Worm (Caenorhabditis elegans) whole organism, young adult: ENCODE data around the gene T08A11.1.

ENCODE experiments used
- B0035.1 ChIP-seq: sonication (generic microtip); optimal IDR thresholded peaks from 2 replicates; lab custom pipeline; 2016; ENCODE audit warnings: missing genetic modification characterization, mild to moderate bottlenecking, missing compliant biosample characterization, missing genotype, missing genetic modification reagents
- B0336.3 ChIP-seq: fragments of 200-800 bp; sonication (Bioruptor generic); IDR thresholded peaks from 2 replicates; pipeline ENCODE4 v1.3.6; 2022; ENCODE audit warnings: missing genetic modification characterization, missing compliant biosample characterization
- C17E4.6 ChIP-seq: fragments of 200-800 bp; sonication (Bioruptor generic); IDR thresholded peaks from 2 replicates; pipeline ENCODE4 v1.3.6; 2022; ENCODE audit warnings: missing genetic modification reagents, missing genetic modification characterization, missing compliant biosample characterization
- F23B12.7 ChIP-seq: sonication (generic microtip); optimal IDR thresholded peaks from 2 replicates; lab custom pipeline; 2017; ENCODE audit warnings: missing genetic modification characterization, mild to moderate bottlenecking, missing compliant biosample characterization, antibody characterized with exemption, moderate library complexity; ENCODE audit not compliant: insufficient read depth
- F33H1.4 ChIP-seq: fragments of 200-800 bp; sonication (Bioruptor generic); IDR thresholded peaks from 2 replicates; pipeline ENCODE4 v1.3.6; 2022; ENCODE audit warnings: missing genetic modification reagents, missing genetic modification characterization, missing compliant biosample characterization
- F39B2.1 ChIP-seq: fragments of 200-800 bp; sonication (Bioruptor generic); IDR thresholded peaks from 2 replicates; pipeline ENCODE4 v1.3.6; 2022; ENCODE audit warnings: missing genetic modification reagents, missing genetic modification characterization, missing compliant biosample characterization
- F57A8.1 ChIP-seq: fragments of 200-800 bp; sonication (Bioruptor generic); optimal IDR thresholded peaks from 2 replicates; lab custom pipeline; 2018; ENCODE audit warnings: mild to moderate bottlenecking, missing genetic modification characterization, moderate library complexity, missing compliant biosample characterization
- F57C9.4 ChIP-seq: sonication (generic microtip); optimal IDR thresholded peaks from 2 replicates; lab custom pipeline; 2017; ENCODE audit warnings: mild to moderate bottlenecking, missing genetic modification characterization, missing compliant biosample characterization
- T07F8.4 ChIP-seq: sonication (generic microtip); optimal IDR thresholded peaks from 2 replicates; lab custom pipeline; 2016; ENCODE audit warnings: mild to moderate bottlenecking, missing genetic modification characterization, moderate library complexity, missing compliant biosample characterization
- T26A5.8 ChIP-seq: sonication (generic microtip); optimal IDR thresholded peaks from 2 replicates; lab custom pipeline; 2016; ENCODE audit warnings: missing genetic modification characterization, missing compliant biosample characterization
- Y53G8AR.9 ChIP-seq: fragments of 200-800 bp; sonication (Bioruptor generic); conservative IDR thresholded peaks from 2 replicates; pipeline ENCODE4 v1.3.6; 2022; ENCODE audit warnings: missing genetic modification reagents, missing genetic modification characterization, missing compliant biosample characterization
- Y67H2A.10 ChIP-seq: fragments of 200-800 bp; sonication (Bioruptor generic); conservative IDR thresholded peaks from 2 replicates; pipeline ENCODE4 v1.3.6; 2022; ENCODE audit warnings: missing genetic modification reagents, missing genetic modification characterization, missing compliant biosample characterization
- aptf-3 ChIP-seq: fragments of 200-800 bp; sonication (Bioruptor generic); IDR thresholded peaks from 2 replicates; pipeline ENCODE4 v1.3.6; 2022; ENCODE audit warnings: missing genetic modification characterization, missing compliant biosample characterization
- bed-1 ChIP-seq: fragments of 200-800 bp; sonication (Bioruptor generic); IDR thresholded peaks from 2 replicates; pipeline ENCODE4 v1.3.6; 2022; ENCODE audit warnings: missing genetic modification reagents, missing genetic modification characterization, missing compliant biosample characterization
- cebp-1 ChIP-seq, 2 experiments: fragments of 200-800 bp in 1 of 2; sonication (Bioruptor generic) in 1 of 2; sonication (generic microtip) in 1 of 2; IDR thresholded peaks in 1 of 2; optimal IDR thresholded peaks in 1 of 2; 2 replicates each; pipeline versions ENCODE4 v1.3.6 to Lab custom; 2017 to 2022; ENCODE audit warnings: missing compliant biosample characterization in 2 of 2, missing genetic modification characterization in 2 of 2, mild to moderate bottlenecking in 1 of 2, missing genetic modification reagents in 1 of 2, moderate library complexity in 1 of 2
- ceh-27 ChIP-seq: fragments of 200-800 bp; sonication (Bioruptor generic); optimal IDR thresholded peaks from 2 replicates; lab custom pipeline; 2018; ENCODE audit warnings: mild to moderate bottlenecking, missing genetic modification characterization, moderate library complexity, missing compliant biosample characterization
- die-1 ChIP-seq: sonication (generic microtip); optimal IDR thresholded peaks from 2 replicates; lab custom pipeline; 2016; ENCODE audit warnings: missing genotype, mild to moderate bottlenecking, missing genetic modification characterization, missing compliant biosample characterization
- dox-1 ChIP-seq: fragments of 200-800 bp; sonication (Bioruptor generic); IDR thresholded peaks from 2 replicates; pipeline ENCODE4 v1.3.6; 2022; ENCODE audit warnings: missing genetic modification reagents, missing genetic modification characterization, missing compliant biosample characterization
- egl-18 ChIP-seq: fragments of 200-800 bp; sonication (Bioruptor generic); IDR thresholded peaks from 2 replicates; pipeline ENCODE4 v1.3.6; 2022; ENCODE audit warnings: missing genetic modification reagents, missing genetic modification characterization, missing compliant biosample characterization
- ekl-4 ChIP-seq: fragments of 200-800 bp; sonication (Bioruptor generic); IDR thresholded peaks from 2 replicates; pipeline ENCODE4 v1.3.6; 2022; ENCODE audit warnings: missing genetic modification reagents, missing genetic modification characterization, missing compliant biosample characterization
- gei-17 ChIP-seq: fragments of 200-800 bp; sonication (Bioruptor generic); optimal IDR thresholded peaks from 2 replicates; lab custom pipeline; 2018; ENCODE audit warnings: mild to moderate bottlenecking, missing genetic modification characterization, missing compliant biosample characterization
- let-526 ChIP-seq: fragments of 200-800 bp; sonication (Bioruptor generic); IDR thresholded peaks from 2 replicates; pipeline ENCODE4 v1.3.6; 2022; ENCODE audit warnings: missing genetic modification reagents, missing genetic modification characterization, missing compliant biosample characterization
- lin-26 ChIP-seq: fragments of 200-800 bp; sonication (Bioruptor generic); IDR thresholded peaks from 2 replicates; pipeline ENCODE4 v1.3.6; 2022; ENCODE audit warnings: missing genetic modification reagents, missing genetic modification characterization, missing compliant biosample characterization
- lin-35 ChIP-seq, 3 experiments: fragments of 150-350 bp in 2 of 3; sonication (generic microtip) in 1 of 3; optimal IDR thresholded peaks; 2 replicates each; lab custom pipeline; 2014 to 2018; ENCODE audit warnings: missing biosample characterization in 3 of 3, missing genetic modification characterization in 3 of 3, missing genetic modification reagents in 3 of 3
- lir-1 ChIP-seq: fragments of 200-800 bp; sonication (Bioruptor generic); conservative IDR thresholded peaks from 2 replicates; pipeline ENCODE4 v1.3.6; 2022; ENCODE audit warnings: missing genetic modification reagents, missing genetic modification characterization, missing compliant biosample characterization
- lsl-1 ChIP-seq: fragments of 200-800 bp; sonication (Bioruptor generic); optimal IDR thresholded peaks from 2 replicates; lab custom pipeline; 2018; ENCODE audit warnings: mild to moderate bottlenecking, missing genetic modification characterization, moderate library complexity, missing compliant biosample characterization
- madf-3 ChIP-seq: fragments of 200-800 bp; sonication (Bioruptor generic); IDR thresholded peaks from 2 replicates; pipeline ENCODE4 v1.3.6; 2022; ENCODE audit warnings: missing genetic modification reagents, missing genetic modification characterization, missing compliant biosample characterization
- madf-8 ChIP-seq: fragments of 200-800 bp; sonication (Bioruptor generic); conservative IDR thresholded peaks from 2 replicates; pipeline ENCODE4 v1.3.6; 2022; ENCODE audit warnings: missing genetic modification reagents, missing genetic modification characterization, missing compliant biosample characterization
- nfyb-1 ChIP-seq: fragments of 200-800 bp; sonication (Bioruptor generic); IDR thresholded peaks from 2 replicates; pipeline ENCODE4 v1.3.6; 2022; ENCODE audit warnings: missing genetic modification reagents, missing genetic modification characterization, missing compliant biosample characterization
- nhr-120 ChIP-seq: fragments of 200-800 bp; sonication (Bioruptor generic); IDR thresholded peaks from 2 replicates; pipeline ENCODE4 v1.3.6; 2022; ENCODE audit warnings: missing genetic modification characterization, missing compliant biosample characterization
- nhr-179 ChIP-seq: sonication (generic microtip); optimal IDR thresholded peaks from 2 replicates; lab custom pipeline; 2016; ENCODE audit warnings: mild to moderate bottlenecking, missing genetic modification characterization, missing compliant biosample characterization
- sea-2 ChIP-seq: fragments of 200-800 bp; sonication (Bioruptor generic); IDR thresholded peaks from 2 replicates; pipeline ENCODE4 v1.3.6; 2022; ENCODE audit warnings: missing genetic modification characterization, missing compliant biosample characterization
- snpc-1.3 ChIP-seq: sonication (generic microtip); optimal IDR thresholded peaks from 2 replicates; lab custom pipeline; 2017; ENCODE audit warnings: missing genetic modification characterization, mild to moderate bottlenecking, missing compliant biosample characterization, antibody characterized with exemption, moderate library complexity, missing genotype, missing genetic modification reagents; ENCODE audit not compliant: insufficient read depth
- xnd-1 ChIP-seq: sonication (generic microtip); optimal IDR thresholded peaks from 2 replicates; lab custom pipeline; 2016; ENCODE audit warnings: missing genotype, missing genetic modification reagents, missing genetic modification characterization, missing compliant biosample characterization
- ztf-18 ChIP-seq: sonication (generic microtip); optimal IDR thresholded peaks from 2 replicates; lab custom pipeline; 2016; ENCODE audit warnings: missing genotype, mild to moderate bottlenecking, missing genetic modification characterization, missing compliant biosample characterization
- ztf-25 ChIP-seq: fragments of 200-800 bp; sonication (Bioruptor generic); IDR thresholded peaks from 2 replicates; pipeline ENCODE4 v1.3.6; 2022; ENCODE audit warnings: missing genetic modification reagents, missing genetic modification characterization, missing compliant biosample characterization
- ztf-26 ChIP-seq: sonication (generic microtip); optimal IDR thresholded peaks from 2 replicates; lab custom pipeline; 2017; ENCODE audit warnings: missing genetic modification characterization, missing compliant biosample characterization
- ztf-3 ChIP-seq: fragments of 200-800 bp; sonication (Bioruptor generic); optimal IDR thresholded peaks from 2 replicates; lab custom pipeline; 2018; ENCODE audit warnings: mild to moderate bottlenecking, missing genetic modification characterization, missing compliant biosample characterization

The T08A11.1 gene

ce11 chrIII:4269220-4269935 lies 6.4 kb upstream of the T08A11.1 start, which contains the start of the genes sftb-1 and R10E4.1 (continued):
- peak; percentile 41; the same call in 1 of the 2 replicates for TF ChIP-seq B0336.3 (GFP tag; lab: Robert Waterston, UW)
- TF ChIP-seq F57C9.4, result no peak
- no peak for TF ChIP-seq ztf-25 (GFP tag; lab: Robert Waterston, UW)
- peak; percentile 38 for TF ChIP-seq F33H1.4 (GFP tag; lab: Robert Waterston, UW)
- TF ChIP-seq sea-2, result no peak
- no peak for TF ChIP-seq F39B2.1 (GFP tag; lab: Robert Waterston, UW)
- TF ChIP-seq lsl-1 (GFP tag; lab: Kevin White, UChicago), result peak; percentile 31
- TF ChIP-seq madf-3, result no peak
- TF ChIP-seq Y67H2A.10 (GFP tag; lab: Robert Waterston, UW), result no peak
- no peak for TF ChIP-seq snpc-1.3
- no peak for TF ChIP-seq B0035.1 (tag; lab: Kevin White, UChicago)
- TF ChIP-seq lir-1, result no peak
- TF ChIP-seq aptf-3 (GFP tag; lab: Robert Waterston, UW), result no peak
- TF ChIP-seq, all 124 proteins: peak for 25

ce11 chrIII:4265892-4266291 lies 2.9 kb upstream of the T08A11.1 start:
- TF ChIP-seq F23B12.7 (tag; lab: Kevin White, UChicago), result no peak
- no peak for TF ChIP-seq nhr-179 (tag; lab: Kevin White, UChicago)
- no peak for TF ChIP-seq T26A5.8 (tag; lab: Kevin White, UChicago)

DNA sequence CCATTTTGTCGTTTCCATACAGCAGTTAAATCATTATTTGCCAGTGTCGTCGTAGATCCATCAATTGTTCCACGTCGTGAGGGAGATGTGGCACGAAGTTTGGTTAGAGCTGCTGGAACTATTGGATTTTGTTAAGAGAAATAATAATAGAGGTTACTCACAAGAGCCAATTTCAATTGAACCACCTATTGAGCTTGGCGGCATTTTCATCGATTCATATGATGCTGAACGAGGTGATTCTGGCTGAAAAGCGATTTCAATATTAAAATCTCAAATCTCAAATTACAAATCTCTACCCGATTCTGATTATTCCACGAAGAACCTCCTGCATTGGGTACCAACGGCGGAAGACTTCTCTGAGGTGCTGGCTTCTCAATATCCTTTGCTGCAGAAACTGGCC lies 5.1 kb downstream of the T08A11.1 start:
- TF ChIP-seq F39B2.1 (GFP tag; lab: Robert Waterston, UW) (no peak), lin-35 (GFP tag; optimal IDR thresholded peaks at IDR 0.05; lab: Kevin White, UChicago) (no peak), ztf-18 (tag; lab: Kevin White, UChicago) (no peak), gei-17 (GFP tag; lab: Kevin White, UChicago) (no peak), Y53G8AR.9 (GFP tag; lab: Robert Waterston, UW) (no peak), lin-26 (GFP tag; lab: Robert Waterston, UW) (no peak), nhr-120 (no peak), ztf-26 (tag; lab: Kevin White, UChicago) (no peak), snpc-1.3 (no peak), cebp-1 (GFP tag; IDR thresholded peaks at IDR 0.05; lab: Robert Waterston, UW) (no peak), cebp-1 (tag; optimal IDR thresholded peaks at IDR 0.05; lab: Kevin White, UChicago) (no peak), T07F8.4 (tag; lab: Kevin White, UChicago) (no peak), ceh-27 (GFP tag; lab: Kevin White, UChicago) (no peak), dox-1 (GFP tag; lab: Robert Waterston, UW) (no peak), C17E4.6 (GFP tag; lab: Robert Waterston, UW) (no peak), madf-8 (GFP tag; lab: Robert Waterston, UW) (no peak)

ce11 chrIII:4247571-4247970 lies 15.4 kb downstream of the T08A11.1 start, which contains the start of gene Y44F5A.1:
Y44F5A.1 (minus strand) TSS chrIII:4247671.
- TF ChIP-seq sea-2, result no peak

DNA sequence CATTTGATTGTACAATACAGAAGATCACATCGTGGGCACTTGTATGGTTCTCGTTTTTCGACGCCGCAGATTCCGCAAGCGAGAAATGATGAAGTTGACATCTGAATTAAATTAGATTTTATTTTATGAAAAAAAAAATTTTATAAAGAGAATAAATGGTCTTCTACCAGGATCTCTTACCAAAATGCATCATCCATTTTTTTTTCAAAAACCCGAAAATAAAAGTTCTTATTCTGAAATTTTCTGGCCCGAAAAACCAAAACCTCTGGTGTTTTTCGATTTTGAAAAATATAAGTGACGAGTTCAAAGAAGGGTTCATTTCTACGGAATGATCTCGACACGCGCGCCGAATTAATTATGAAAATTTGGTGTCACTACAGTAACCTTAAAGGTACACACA lies 18.7 kb downstream of the T08A11.1 start, which contains the start of gene zhit-2:
zhit-2 (minus strand) TSS at position 101 of the 400 bp plus-strand sequence.
- TF ChIP-seq nfyb-1 (GFP tag; lab: Robert Waterston, UW) (no peak), ztf-3 (GFP tag; lab: Kevin White, UChicago) (no peak), xnd-1 (tag; lab: Kevin White, UChicago) (no peak), bed-1 (GFP tag; lab: Robert Waterston, UW) (no peak), F57A8.1 (GFP tag; lab: Kevin White, UChicago) (no peak), let-526 (GFP tag; lab: Robert Waterston, UW) (no peak), Y67H2A.10 (GFP tag; lab: Robert Waterston, UW) (no peak), B0035.1 (tag; lab: Kevin White, UChicago) (no peak), egl-18 (GFP tag; lab: Robert Waterston, UW) (no peak), die-1 (tag; lab: Kevin White, UChicago) (no peak), ekl-4 (no peak), T26A5.8 (tag; lab: Kevin White, UChicago) (no peak)
